Worm (Caenorhabditis elegans): Measurements from ENCODE around the gene ZK822.10.

- TF ChIP-seq zag-1 (tag; optimal IDR thresholded peaks at IDR 0.05): no peak
- TF ChIP-seq egl-27 (tag; optimal IDR thresholded peaks at IDR 0.05): no peak
- no peak for TF ChIP-seq nhr-67 (tag; optimal IDR thresholded peaks at IDR 0.05)
Measured at ce11 chrIV:11957074-11957473, 40.1 kb downstream of the ZK822.10 start.
